Fruit fly (Drosophila melanogaster) whole organism, embryonic: ENCODE results near the gene CG9775.

ENCODE experiments used
- Antp ChIP-seq: fragments of 200-800 bp; sonication (Bioruptor generic); optimal IDR thresholded peaks from 3 replicates; lab custom pipeline; 2016; ENCODE audit warnings: missing biosample characterization, missing genetic modification characterization
- Atf6 ChIP-seq: fragments of 200-800 bp; sonication (Bioruptor generic); IDR thresholded peaks from 2 replicates; pipeline ENCODE4 v1.3.6; 2022; ENCODE audit warnings: missing biosample characterization, missing genetic modification characterization
- CG10267 ChIP-seq: fragments of 200-800 bp; sonication (Bioruptor generic); optimal IDR thresholded peaks from 2 replicates; lab custom pipeline; 2018; ENCODE audit warnings: missing biosample characterization, mild to moderate bottlenecking, missing genetic modification characterization, moderate library complexity
- CG10274 ChIP-seq: fragments of 200-800 bp; sonication (Bioruptor generic); optimal IDR thresholded peaks from 3 replicates; lab custom pipeline; 2017; ENCODE audit warnings: missing biosample characterization, mild to moderate bottlenecking, missing genetic modification characterization
- CG10321 ChIP-seq: fragments of 200-800 bp; sonication (Bioruptor generic); IDR thresholded peaks from 2 replicates; pipeline ENCODE4 v1.3.6; 2022; ENCODE audit warnings: missing biosample characterization, missing genetic modification characterization
- CG14860 ChIP-seq: fragments of 200-800 bp; sonication (Bioruptor generic); IDR thresholded peaks from 3 replicates; pipeline ENCODE4 v1.3.6; 2022; ENCODE audit warnings: missing biosample characterization, missing genetic modification characterization; ENCODE audit not compliant: partially characterized antibody
- CG17385 ChIP-seq: fragments of 200-800 bp; sonication (Bioruptor generic); optimal IDR thresholded peaks from 3 replicates; lab custom pipeline; 2018; ENCODE audit warnings: missing biosample characterization, mild to moderate bottlenecking, missing genetic modification characterization
- CG1792 ChIP-seq: fragments of 200-800 bp; sonication (Bioruptor generic); optimal IDR thresholded peaks from 2 replicates; lab custom pipeline; 2016; ENCODE audit warnings: missing biosample characterization, missing genetic modification characterization
- CG18011 ChIP-seq: fragments of 200-800 bp; sonication (Bioruptor generic); optimal IDR thresholded peaks from 2 replicates; lab custom pipeline; 2017; ENCODE audit warnings: missing biosample characterization, missing genetic modification characterization, mild to moderate bottlenecking, moderate library complexity, missing genotype
- CG18262 ChIP-seq: fragments of 200-800 bp; optimal IDR thresholded peaks from 3 replicates; lab custom pipeline; 2019; ENCODE audit warnings: missing biosample characterization, mild to moderate bottlenecking, missing genetic modification characterization, moderate library complexity
- CG30020 ChIP-seq: fragments of 200-800 bp; optimal IDR thresholded peaks from 2 replicates; lab custom pipeline; 2019; ENCODE audit warnings: missing biosample characterization, mild to moderate bottlenecking, missing genetic modification characterization, moderate library complexity
- CG31365 ChIP-seq: fragments of 200-800 bp; sonication (Bioruptor generic); optimal IDR thresholded peaks from 2 replicates; lab custom pipeline; 2018; ENCODE audit warnings: missing biosample characterization, mild to moderate bottlenecking, missing genetic modification characterization
- CG3163 ChIP-seq: fragments of 200-800 bp; sonication (Bioruptor generic); optimal IDR thresholded peaks from 3 replicates; lab custom pipeline; 2016; ENCODE audit warnings: missing biosample characterization, missing genetic modification characterization
- CG33557 ChIP-seq: fragments of 200-800 bp; sonication (Bioruptor generic); optimal IDR thresholded peaks from 2 replicates; lab custom pipeline; 2019; ENCODE audit warnings: missing biosample characterization, mild to moderate bottlenecking, missing genetic modification characterization, moderate library complexity
- CG34422 ChIP-seq: fragments of 200-800 bp; sonication (Bioruptor generic); IDR thresholded peaks from 3 replicates; pipeline ENCODE4 v1.3.6; 2022; ENCODE audit warnings: missing biosample characterization, missing genetic modification characterization
- CG4617 ChIP-seq: fragments of 200-800 bp; sonication (Bioruptor generic); optimal IDR thresholded peaks from 3 replicates; lab custom pipeline; 2016; ENCODE audit warnings: missing biosample characterization, missing genetic modification characterization, borderline replicate concordance
- CG5953 ChIP-seq: fragments of 200-800 bp; sonication (Bioruptor generic); IDR thresholded peaks from 2 replicates; pipeline ENCODE4 v1.3.6; 2022; ENCODE audit warnings: missing biosample characterization, missing genetic modification characterization
- CG6254 ChIP-seq: fragments of 200-800 bp; sonication (Bioruptor generic); optimal IDR thresholded peaks from 3 replicates; lab custom pipeline; 2017; ENCODE audit warnings: mild to moderate bottlenecking, missing biosample characterization, missing genetic modification reagents, missing genetic modification characterization
- CG8290 ChIP-seq, 3 experiments: fragments of 200-800 bp; sonication (Bioruptor generic); optimal IDR thresholded peaks; 2 replicates each; lab custom pipeline; 2016 to 2019; ENCODE audit warnings: missing biosample characterization in 3 of 3, missing genetic modification characterization in 3 of 3, mild to moderate bottlenecking in 2 of 3, moderate library complexity in 1 of 3
- CG8944 ChIP-seq: fragments of 200-800 bp; sonication (Bioruptor generic); optimal IDR thresholded peaks from 3 replicates; lab custom pipeline; 2016; ENCODE audit warnings: missing biosample characterization, missing genetic modification characterization
- CG9932 ChIP-seq: fragments of 200-800 bp; sonication (Bioruptor generic); IDR thresholded peaks from 2 replicates; pipeline ENCODE4 v1.3.6; 2022; ENCODE audit warnings: missing biosample characterization, missing genetic modification characterization
- CoRest ChIP-seq: fragments of 200-800 bp; sonication (Bioruptor generic); optimal IDR thresholded peaks from 3 replicates; lab custom pipeline; 2018; ENCODE audit warnings: missing biosample characterization, mild to moderate bottlenecking, missing genetic modification characterization, moderate library complexity
- Eip74EF ChIP-seq, 2 experiments: fragments of 200-800 bp in 1 of 2; fragments of >200 bp in 1 of 2; sonication (Bioruptor generic) in 1 of 2; optimal IDR thresholded peaks; 2 replicates each; lab custom pipeline; 2017 to 2019; ENCODE audit warnings: missing biosample characterization in 2 of 2, missing genetic modification characterization in 2 of 2, mild to moderate bottlenecking in 1 of 2, moderate library complexity in 1 of 2
- Gsc ChIP-seq: fragments of 200-800 bp; sonication (Bioruptor generic); IDR thresholded peaks from 2 replicates; pipeline ENCODE4 v1.3.6; 2022; ENCODE audit warnings: missing biosample characterization, missing genetic modification characterization
- H2.0 ChIP-seq: fragments of 200-800 bp; sonication (Bioruptor generic); IDR thresholded peaks from 2 replicates; pipeline ENCODE4 v1.3.6; 2022; ENCODE audit warnings: missing biosample characterization, missing genetic modification characterization
- HLHmδ ChIP-seq: fragments of 200-800 bp; sonication (Bioruptor generic); optimal IDR thresholded peaks from 2 replicates; lab custom pipeline; 2018; ENCODE audit warnings: missing biosample characterization, mild to moderate bottlenecking, missing genetic modification characterization, moderate library complexity
- MTF-1 ChIP-seq: fragments of 200-800 bp; sonication (Bioruptor generic); optimal IDR thresholded peaks from 2 replicates; lab custom pipeline; 2018; ENCODE audit warnings: missing biosample characterization, mild to moderate bottlenecking, missing genetic modification characterization, borderline replicate concordance
- NFAT ChIP-seq: fragments of 200-800 bp; sonication (Bioruptor generic); IDR thresholded peaks from 2 replicates; pipeline ENCODE4 v1.3.6; 2022; ENCODE audit warnings: missing biosample characterization, missing genetic modification characterization
- Scr ChIP-seq: fragments of 200-800 bp; sonication (Bioruptor generic); IDR thresholded peaks from 2 replicates; pipeline ENCODE4 v1.3.6; 2022; ENCODE audit warnings: missing biosample characterization, missing genetic modification characterization; ENCODE audit not compliant: partially characterized antibody
- Stat92E ChIP-seq, 3 experiments: fragments of >200 bp in 2 of 3; fragments of 200-800 bp in 1 of 3; sonication (Bioruptor generic) in 1 of 3; optimal IDR thresholded peaks; 2 replicates each; lab custom pipeline; 2017 to 2019; ENCODE audit warnings: missing biosample characterization in 3 of 3, missing genetic modification characterization in 3 of 3, mild to moderate bottlenecking in 1 of 3, moderate library complexity in 1 of 3
- Tbp ChIP-seq: fragments of >200 bp; optimal IDR thresholded peaks from 2 replicates; lab custom pipeline; 2018; ENCODE audit warnings: missing biosample characterization, missing genetic modification characterization
- Xbp1 ChIP-seq: fragments of 200-800 bp; sonication (Bioruptor generic); optimal IDR thresholded peaks from 3 replicates; lab custom pipeline; 2016; ENCODE audit warnings: missing biosample characterization, mild to moderate bottlenecking, missing genetic modification characterization
- az2 ChIP-seq: fragments of 200-800 bp; sonication (Bioruptor generic); optimal IDR thresholded peaks from 3 replicates; lab custom pipeline; 2016; ENCODE audit warnings: missing biosample characterization, missing genetic modification characterization
- crc ChIP-seq: fragments of 200-800 bp; sonication (Bioruptor generic); optimal IDR thresholded peaks from 2 replicates; lab custom pipeline; 2016; ENCODE audit warnings: missing biosample characterization, missing genetic modification characterization
- crol ChIP-seq: fragments of 200-800 bp; sonication (Bioruptor generic); IDR thresholded peaks from 2 replicates; pipeline ENCODE4 v1.3.6; 2022; ENCODE audit warnings: missing biosample characterization, missing genetic modification characterization
- dati ChIP-seq: fragments of 200-800 bp; sonication (Bioruptor generic); IDR thresholded peaks from 2 replicates; pipeline ENCODE4 v1.3.6; 2022; ENCODE audit warnings: missing biosample characterization, missing genetic modification characterization
- dmrt11E ChIP-seq: fragments of 200-800 bp; sonication (Bioruptor generic); optimal IDR thresholded peaks from 3 replicates; lab custom pipeline; 2018; ENCODE audit warnings: missing biosample characterization, mild to moderate bottlenecking, missing genetic modification characterization, moderate library complexity
- esg ChIP-seq: fragments of 200-800 bp; sonication (Bioruptor generic); conservative IDR thresholded peaks from 2 replicates; pipeline ENCODE4 v1.3.6; 2022; ENCODE audit warnings: missing biosample characterization, missing genetic modification characterization
- gce ChIP-seq: fragments of 200-800 bp; sonication (Bioruptor generic); IDR thresholded peaks from 3 replicates; pipeline ENCODE4 v1.3.6; 2022; ENCODE audit warnings: missing biosample characterization, missing genetic modification characterization
- gcm2 ChIP-seq: fragments of 200-800 bp; sonication (Bioruptor generic); optimal IDR thresholded peaks from 2 replicates; lab custom pipeline; 2016; ENCODE audit warnings: missing biosample characterization, missing genetic modification characterization
- hb ChIP-seq: fragments of 200-800 bp; sonication (Bioruptor generic); IDR thresholded peaks from 3 replicates; pipeline ENCODE4 v1.3.6; 2022; ENCODE audit warnings: missing biosample characterization, missing genetic modification characterization; ENCODE audit not compliant: partially characterized antibody
- kah ChIP-seq: fragments of 200-800 bp; sonication (Bioruptor generic); optimal IDR thresholded peaks from 2 replicates; lab custom pipeline; 2018; ENCODE audit warnings: missing biosample characterization, mild to moderate bottlenecking, missing genetic modification characterization
- mam ChIP-seq: fragments of 200-800 bp; sonication (Bioruptor generic); optimal IDR thresholded peaks from 3 replicates; lab custom pipeline; 2016; ENCODE audit warnings: missing biosample characterization, missing genetic modification characterization
- otp ChIP-seq: fragments of 200-800 bp; sonication (Bioruptor generic); IDR thresholded peaks from 3 replicates; pipeline ENCODE4, ENCODE4 v1.3.6; 2022; ENCODE audit warnings: missing biosample characterization, missing genetic modification characterization
- phol ChIP-seq: fragments of 200-800 bp; sonication (Bioruptor generic); optimal IDR thresholded peaks from 3 replicates; lab custom pipeline; 2018; ENCODE audit warnings: missing biosample characterization, mild to moderate bottlenecking, missing genetic modification characterization, moderate library complexity
- row ChIP-seq: fragments of 200-800 bp; sonication (Bioruptor generic); IDR thresholded peaks from 3 replicates; pipeline ENCODE4 v1.3.6; 2022; ENCODE audit warnings: missing biosample characterization, missing genetic modification characterization
- shn ChIP-seq: fragments of 200-800 bp; sonication (Bioruptor generic); optimal IDR thresholded peaks from 3 replicates; lab custom pipeline; 2016; ENCODE audit warnings: missing biosample characterization, missing genetic modification characterization
- tgo ChIP-seq: fragments of 200-800 bp; sonication (Bioruptor generic); IDR thresholded peaks from 3 replicates; pipeline ENCODE4 v1.3.6; 2022; ENCODE audit warnings: missing biosample characterization, missing genetic modification characterization
- tin ChIP-seq: fragments of 200-800 bp; sonication (Bioruptor generic); optimal IDR thresholded peaks from 3 replicates; lab custom pipeline; 2016; ENCODE audit warnings: missing biosample characterization, missing genetic modification characterization
- yki ChIP-seq: fragments of >200 bp; optimal IDR thresholded peaks from 3 replicates; lab custom pipeline; 2018

CG9775 gene

dm6 chr3R:4663068-4663467, 21.4 kb upstream of the CG9775 start (continued):
- TF ChIP-seq Tbp (no peak), shn (GFP tag; lab: Kevin White, UChicago) (peak; percentile 28), CG18262 (tag; lab: Kevin White, UChicago) (peak; percentile 94), Stat92E (GFP tag; optimal IDR thresholded peaks at IDR 0.05; lab: Kevin White, UChicago) (no peak), CG8290 (GFP tag; optimal IDR thresholded peaks at IDR 0.05; lab: Kevin White, UChicago) (peak; percentile 88), CG8290 (tag; optimal IDR thresholded peaks at IDR 0.05; lab: Kevin White, UChicago) (no peak), H2.0 (peak; percentile 79), gce (peak; percentile 81), CG33557 (GFP tag; lab: Kevin White, UChicago) (peak; percentile 37), Xbp1 (GFP tag; lab: Kevin White, UChicago) (peak; percentile 56), CG34422 (GFP tag; lab: Robert Waterston, UW) (peak; percentile 88), CG6254 (peak; percentile 84), NFAT (GFP tag; lab: Robert Waterston, UW) (no peak), tgo (GFP tag; lab: Robert Waterston, UW) (peak; percentile 76), CG9932 (GFP tag; lab: Robert Waterston, UW) (0 out of 2 replicates have a peak, but pooled peaks have one; percentile 4), CG18011 (GFP tag; lab: Kevin White, UChicago) (no peak), az2 (peak; percentile 59), Atf6 (peak; percentile 35; the same call in 1 of the 2 replicates), mam (GFP tag; lab: Kevin White, UChicago) (peak; percentile 61), HLHmδ (GFP tag; lab: Kevin White, UChicago) (no peak), CG17385 (GFP tag; lab: Kevin White, UChicago) (peak; percentile 67), CG14860 (GFP tag; lab: Robert Waterston, UW) (no peak), MTF-1 (GFP tag; lab: Kevin White, UChicago) (peak; percentile 74), CG3163 (GFP tag; lab: Kevin White, UChicago) (no peak), CG10321 (GFP tag; lab: Robert Waterston, UW) (no peak), CG30020 (tag; lab: Kevin White, UChicago) (peak; percentile 11), CG4617 (GFP tag; lab: Kevin White, UChicago) (no peak), dmrt11E (tag; lab: Kevin White, UChicago) (peak; percentile 78), CG5953 (GFP tag; lab: Robert Waterston, UW) (no peak; the same call in 1 of the 2 replicates), Antp (GFP tag; lab: Kevin White, UChicago) (peak; percentile 60), Gsc (GFP tag; lab: Robert Waterston, UW) (no peak), CG10274 (GFP tag; lab: Kevin White, UChicago) (peak; percentile 16), phol (tag; lab: Kevin White, UChicago) (peak; percentile 92), CoRest (tag; lab: Kevin White, UChicago) (peak; percentile 64), esg (peak; percentile 75), crc (GFP tag; lab: Kevin White, UChicago) (peak; percentile 37), gcm2 (peak; percentile 3), hb (GFP tag; lab: Robert Waterston, UW) (no peak), CG31365 (tag; lab: Kevin White, UChicago) (no peak), CG10267 (peak; percentile 88), otp (GFP tag; lab: Robert Waterston, UW) (peak; percentile 74; the same call in 2 of the 3 replicates), CG1792 (peak; percentile 56), crol (GFP tag; lab: Robert Waterston, UW) (no peak), yki (lab: Kevin White, UChicago) (no peak), CG8944 (GFP tag; lab: Kevin White, UChicago) (peak; percentile 28), Scr (GFP tag; lab: Robert Waterston, UW) (no peak), row (GFP tag; lab: Robert Waterston, UW) (peak; percentile 79), Eip74EF (GFP tag; optimal IDR thresholded peaks at IDR 0.05; lab: Kevin White, UChicago) (peak in 1 of 2 experiments; percentile 14), kah (GFP tag; lab: Kevin White, UChicago) (no peak), tin (GFP tag; lab: Kevin White, UChicago) (peak; percentile 88), dati (GFP tag; lab: Robert Waterston, UW) (peak; percentile 46; the same call in 1 of the 2 replicates)
